Worm (Caenorhabditis elegans): Measurements from ENCODE around the gene H04M03.3.

Gene H04M03.3

ce11 chrIV:5847986-5848707, 43.2 kb upstream of the H04M03.3 start, which contains the start of gene sams-3 (continued):
- no peak for TF ChIP-seq fkh-4 (tag; optimal IDR thresholded peaks at IDR 0.05; ENCODE audit: borderline replicate concordance)
- no peak for TF ChIP-seq ceh-63 (GFP tag; optimal IDR thresholded peaks at IDR 0.05)
- TF ChIP-seq unc-130 (tag; optimal IDR thresholded peaks at IDR 0.05): peak; percentile 53
- TF ChIP-seq vab-15 (tag; optimal IDR thresholded peaks at IDR 0.05): no peak

- TF ChIP-seq C34B4.2 (tag; optimal IDR thresholded peaks at IDR 0.05) (no peak), C16A3.4 (tag; optimal IDR thresholded peaks at IDR 0.05) (no peak), hlh-4 (tag; optimal IDR thresholded peaks at IDR 0.05) (no peak), lsy-2 (tag; optimal IDR thresholded peaks at IDR 0.05) (no peak), lin-39 (tag; optimal IDR thresholded peaks at IDR 0.05) (no peak), nhr-84 (tag; optimal IDR thresholded peaks at IDR 0.05) (no peak), snpc-4 (tag; optimal IDR thresholded peaks at IDR 0.05) (no peak), fkh-10 (GFP tag; optimal IDR thresholded peaks at IDR 0.05) (no peak), nhr-11 (tag; optimal IDR thresholded peaks at IDR 0.05) (no peak), sup-37 (GFP tag; optimal IDR thresholded peaks at IDR 0.05) (no peak), fkh-4 (tag; optimal IDR thresholded peaks at IDR 0.05; ENCODE audit: borderline replicate concordance) (no peak), mdl-1 (tag; optimal IDR thresholded peaks at IDR 0.05) (no peak), aly-2 (tag; optimal IDR thresholded peaks at IDR 0.05) (no peak), isw-1 (GFP tag; IDR thresholded peaks at IDR 0.05) (no peak), mef-2 (tag; optimal IDR thresholded peaks at IDR 0.05) (no peak), unc-62 (GFP tag; optimal IDR thresholded peaks at IDR 0.05) (no peak), ceh-63 (GFP tag; optimal IDR thresholded peaks at IDR 0.05) (no peak), blmp-1 (tag; optimal IDR thresholded peaks at IDR 0.05) (no peak), ceh-88 (GFP tag; IDR thresholded peaks at IDR 0.05) (no peak), egl-27 (tag; optimal IDR thresholded peaks at IDR 0.05) (no peak)
Measured at ce11 chrIV:5850765-5851377, 40.5 kb upstream of the H04M03.3 start.

ce11 chrIV:5855608-5856007, 35.8 kb upstream of the H04M03.3 start:
- TF ChIP-seq dsc-1 (tag; optimal IDR thresholded peaks at IDR 0.05): no peak
- no peak for TF ChIP-seq efl-1 (optimal IDR thresholded peaks at IDR 0.05)
- peak in 1 of 2 experiments; percentile 59 for TF ChIP-seq efl-1 (GFP tag; optimal IDR thresholded peaks at IDR 0.05 in 1 of 2)
- no peak for TF ChIP-seq ceh-90 (tag; optimal IDR thresholded peaks at IDR 0.05)
- TF ChIP-seq pqm-1 (tag; optimal IDR thresholded peaks at IDR 0.05): no peak

ce11 chrIV:5856975-5857374, 34.4 kb upstream of the H04M03.3 start:
- TF ChIP-seq lin-15B (tag; optimal IDR thresholded peaks at IDR 0.05): no peak
- no peak for TF ChIP-seq ceh-88 (GFP tag; IDR thresholded peaks at IDR 0.05)
- TF ChIP-seq pqm-1 (tag; optimal IDR thresholded peaks at IDR 0.05): no peak
- TF ChIP-seq lin-14 (GFP tag; optimal IDR thresholded peaks at IDR 0.05): no peak
- TF ChIP-seq xbp-1 (tag; optimal IDR thresholded peaks at IDR 0.05): no peak
- TF ChIP-seq jun-1 (tag; optimal IDR thresholded peaks at IDR 0.05): no peak
- TF ChIP-seq tbx-2 (tag; optimal IDR thresholded peaks at IDR 0.05): no peak
- no peak for TF ChIP-seq hpl-2 (GFP tag; optimal IDR thresholded peaks at IDR 0.05)
- TF ChIP-seq pax-3 (tag; optimal IDR thresholded peaks at IDR 0.05): no peak
- TF ChIP-seq mab-9 (GFP tag; IDR thresholded peaks at IDR 0.05): no peak
- TF ChIP-seq ztf-4 (tag; optimal IDR thresholded peaks at IDR 0.05): no peak
- no peak for TF ChIP-seq tlp-1 (tag; optimal IDR thresholded peaks at IDR 0.05)
- no peak for TF ChIP-seq vab-15 (tag; optimal IDR thresholded peaks at IDR 0.05)
- no peak for TF ChIP-seq sox-4 (tag; optimal IDR thresholded peaks at IDR 0.05)
- TF ChIP-seq hlh-4 (tag; optimal IDR thresholded peaks at IDR 0.05): no peak
- TF ChIP-seq mef-2 (tag; optimal IDR thresholded peaks at IDR 0.05): no peak
- TF ChIP-seq hlh-17 (GFP tag; optimal IDR thresholded peaks at IDR 0.05; ENCODE audit: borderline replicate concordance): no peak
- TF ChIP-seq C34B4.2 (tag; optimal IDR thresholded peaks at IDR 0.05): no peak

All from whole organism, L1 larva.